Worm (Caenorhabditis elegans) whole organism, L4/young adult: Measurements from ENCODE around the gene hap-1.

Source experiments
- W03F9.2 ChIP-seq: fragments of 150-350 bp; optimal IDR thresholded peaks from 2 replicates; lab custom pipeline; 2014; ENCODE audit warnings: missing biosample characterization, missing genetic modification characterization
- dao-5 ChIP-seq: sonication (generic microtip); optimal IDR thresholded peaks from 2 replicates; lab custom pipeline; 2016; ENCODE audit warnings: missing genotype, missing genetic modification characterization, moderate library complexity, missing compliant biosample characterization

DNA sequence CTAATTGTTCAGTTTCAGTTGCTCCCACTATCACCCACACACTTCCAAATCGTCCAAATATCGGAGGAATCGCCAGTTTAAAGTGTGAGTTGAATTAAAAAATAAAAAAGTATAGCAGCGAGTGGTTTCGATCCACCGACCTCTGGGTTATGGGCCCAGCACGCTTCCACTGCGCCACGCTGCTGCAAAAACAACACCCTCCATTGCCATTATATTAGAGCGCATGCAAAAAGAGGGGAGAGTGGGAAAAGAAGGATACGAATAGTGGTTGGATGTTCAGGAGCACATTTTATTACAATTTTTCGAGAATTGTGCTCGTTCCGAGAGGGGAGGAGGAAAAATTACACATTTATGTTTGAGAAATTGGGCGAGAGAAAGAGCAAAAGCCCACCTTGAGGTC is 31.1 kb downstream of the hap-1 start:
- TF ChIP-seq dao-5 (tag; lab: Kevin White, UChicago) (peak; percentile 73), W03F9.2 (no peak)
